Worm (Caenorhabditis elegans) whole organism, early embryonic: Measurements from ENCODE around the gene pho-8.

ENCODE experiments used
- B0310.2 ChIP-seq: sonication (generic microtip); optimal IDR thresholded peaks from 2 replicates; lab custom pipeline; 2016; ENCODE audit warnings: mild to moderate bottlenecking, missing genetic modification characterization, missing compliant biosample characterization
- F13C5.2 ChIP-seq: sonication (generic microtip); optimal IDR thresholded peaks from 2 replicates; lab custom pipeline; 2017; ENCODE audit warnings: mild to moderate bottlenecking, missing genetic modification characterization, inconsistent platforms, missing compliant biosample characterization
- aly-1 ChIP-seq: sonication (generic microtip); optimal IDR thresholded peaks from 2 replicates; lab custom pipeline; 2016; ENCODE audit warnings: missing genetic modification characterization, missing compliant biosample characterization
- ama-1 ChIP-seq: fragments of 150-350 bp; optimal IDR thresholded peaks from 2 replicates; lab custom pipeline; 2014
- ceh-13 ChIP-seq: fragments of 200-800 bp; sonication (Bioruptor generic); optimal IDR thresholded peaks from 2 replicates; lab custom pipeline; 2018; ENCODE audit warnings: mild to moderate bottlenecking, missing genetic modification characterization, missing compliant biosample characterization
- ceh-36 ChIP-seq: sonication (generic microtip); optimal IDR thresholded peaks from 2 replicates; lab custom pipeline; 2016; ENCODE audit warnings: missing genetic modification characterization, inconsistent platforms, missing compliant biosample characterization
- ets-7 ChIP-seq: sonication (generic microtip); optimal IDR thresholded peaks from 2 replicates; lab custom pipeline; 2016; ENCODE audit warnings: missing genotype, missing genetic modification characterization, missing compliant biosample characterization
- flt-1 ChIP-seq: fragments of 200-800 bp; sonication (Bioruptor generic); IDR thresholded peaks from 2 replicates; pipeline ENCODE4 v1.3.6; 2022; ENCODE audit warnings: missing genetic modification characterization, missing compliant biosample characterization
- hmbx-1 ChIP-seq: sonication (generic microtip); optimal IDR thresholded peaks from 2 replicates; lab custom pipeline; 2016; ENCODE audit warnings: mild to moderate bottlenecking, missing genetic modification characterization, missing compliant biosample characterization
- hmg-4 ChIP-seq: fragments of 200-800 bp; sonication (Bioruptor generic); optimal IDR thresholded peaks from 2 replicates; lab custom pipeline; 2018; ENCODE audit warnings: mild to moderate bottlenecking, missing genetic modification characterization, missing compliant biosample characterization
- hnd-1 ChIP-seq: sonication (generic microtip); optimal IDR thresholded peaks from 2 replicates; lab custom pipeline; 2016; ENCODE audit warnings: missing genetic modification characterization, missing compliant biosample characterization
- pes-1 ChIP-seq: fragments of 200-800 bp; sonication (Bioruptor generic); IDR thresholded peaks from 2 replicates; pipeline ENCODE4 v1.3.6; 2022; ENCODE audit warnings: missing genetic modification reagents, missing genetic modification characterization, missing compliant biosample characterization
- scrt-1 ChIP-seq: fragments of 200-800 bp; sonication (Bioruptor generic); IDR thresholded peaks from 2 replicates; pipeline ENCODE4 v1.3.6; 2022; ENCODE audit warnings: missing genetic modification characterization, missing compliant biosample characterization
- sea-1 ChIP-seq: fragments of 200-800 bp; sonication (Bioruptor generic); conservative IDR thresholded peaks from 2 replicates; pipeline ENCODE4 v1.3.6; 2022; ENCODE audit warnings: missing genetic modification characterization, missing compliant biosample characterization
- tbx-11 ChIP-seq: fragments of 200-800 bp; sonication (Bioruptor generic); IDR thresholded peaks from 2 replicates; pipeline ENCODE4 v1.3.6; 2022; ENCODE audit warnings: missing genetic modification characterization, missing compliant biosample characterization
- tbx-37 ChIP-seq: fragments of 200-800 bp; sonication (Bioruptor generic); conservative IDR thresholded peaks from 2 replicates; pipeline ENCODE4 v1.3.6; 2022; ENCODE audit warnings: missing genetic modification reagents, missing genetic modification characterization, missing compliant biosample characterization
- tra-4 ChIP-seq: sonication (generic microtip); optimal IDR thresholded peaks from 2 replicates; lab custom pipeline; 2017; ENCODE audit warnings: missing genetic modification characterization, missing compliant biosample characterization

Gene pho-8

DNA sequence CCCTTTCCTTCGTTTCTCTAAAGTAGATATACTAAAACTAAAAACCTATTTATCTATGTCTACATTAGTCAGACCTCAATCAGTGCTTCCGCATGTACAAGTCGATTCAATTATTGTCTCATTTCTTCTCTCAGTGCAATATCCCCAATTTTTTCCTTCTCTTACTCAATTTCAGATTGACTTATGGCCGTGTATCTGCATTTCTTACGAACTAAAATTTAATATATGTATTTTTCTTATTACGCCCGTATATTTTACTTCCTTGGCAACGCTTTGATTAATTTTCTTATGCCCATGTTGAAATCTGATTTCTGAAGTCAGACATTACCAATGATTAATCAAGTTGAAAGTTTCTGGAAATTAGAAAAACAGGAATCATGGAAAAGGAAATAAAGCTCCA is 21.5 kb downstream of the pho-8 start:
- TF ChIP-seq F13C5.2 (tag; lab: Kevin White, UChicago) (no peak), ets-7 (tag; lab: Kevin White, UChicago) (no peak), ama-1 (no peak), flt-1 (no peak), hmg-4 (GFP tag; lab: Kevin White, UChicago) (no peak), ceh-13 (no peak), aly-1 (tag; lab: Kevin White, UChicago) (no peak), scrt-1 (GFP tag; lab: Robert Waterston, UW) (no peak), tra-4 (no peak), sea-1 (GFP tag; lab: Robert Waterston, UW) (no peak), ceh-36 (tag; lab: Kevin White, UChicago) (no peak), pes-1 (GFP tag; lab: Robert Waterston, UW) (no peak), B0310.2 (no peak), hmbx-1 (tag; lab: Kevin White, UChicago) (no peak), hnd-1 (tag; lab: Kevin White, UChicago) (no peak), tbx-11 (GFP tag; lab: Robert Waterston, UW) (no peak), tbx-37 (GFP tag; lab: Robert Waterston, UW) (no peak)

DNA sequence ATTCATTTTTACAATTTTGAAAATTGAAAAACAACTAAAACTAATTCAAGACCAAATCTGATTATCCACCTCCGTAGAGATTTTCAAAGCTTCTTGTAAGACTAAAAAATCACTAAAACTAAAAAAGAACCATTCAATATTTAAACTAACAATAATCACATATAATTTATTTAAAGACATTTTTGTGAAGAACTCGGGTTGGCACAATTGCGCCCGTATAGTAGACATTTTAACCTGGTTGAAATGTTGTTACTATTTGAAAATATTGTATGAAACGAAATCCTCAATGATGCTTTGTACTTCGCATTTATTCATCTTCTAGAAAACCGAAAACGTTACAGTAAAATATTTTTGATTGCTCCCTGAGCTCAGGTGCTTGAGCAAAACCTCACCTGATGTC is 22.6 kb downstream of the pho-8 start:
- TF ChIP-seq ceh-13 = no peak
- no peak for TF ChIP-seq tbx-11 (GFP tag; lab: Robert Waterston, UW)
- no peak for TF ChIP-seq tra-4
- no peak for TF ChIP-seq ama-1
- TF ChIP-seq B0310.2 = no peak
- no peak for TF ChIP-seq ets-7 (tag; lab: Kevin White, UChicago)
- TF ChIP-seq hmbx-1 (tag; lab: Kevin White, UChicago) = no peak
- no peak for TF ChIP-seq sea-1 (GFP tag; lab: Robert Waterston, UW)

DNA sequence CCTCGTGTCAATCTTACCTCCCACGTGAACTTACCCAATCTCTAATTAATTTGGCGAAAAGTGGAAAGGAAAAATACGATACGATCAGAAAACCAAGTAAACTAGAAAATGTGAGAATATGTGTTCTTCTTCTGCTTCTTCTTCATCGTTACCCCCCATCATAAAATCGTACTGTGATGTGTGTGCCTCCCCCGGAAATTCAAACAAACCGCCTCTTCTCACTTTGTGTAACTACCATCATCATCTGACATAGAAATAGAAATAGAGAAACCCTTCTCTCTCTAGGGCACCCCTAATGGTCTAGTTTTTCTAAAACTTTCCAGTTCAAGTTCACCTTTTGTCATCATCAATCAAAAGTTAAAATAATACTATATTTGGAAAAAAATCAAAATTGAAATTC is 24.3 kb downstream of the pho-8 start:
- TF ChIP-seq flt-1 (no peak), tbx-11 (GFP tag; lab: Robert Waterston, UW) (no peak), B0310.2 (no peak), scrt-1 (GFP tag; lab: Robert Waterston, UW) (no peak), hmbx-1 (tag; lab: Kevin White, UChicago) (no peak), pes-1 (GFP tag; lab: Robert Waterston, UW) (no peak)

DNA sequence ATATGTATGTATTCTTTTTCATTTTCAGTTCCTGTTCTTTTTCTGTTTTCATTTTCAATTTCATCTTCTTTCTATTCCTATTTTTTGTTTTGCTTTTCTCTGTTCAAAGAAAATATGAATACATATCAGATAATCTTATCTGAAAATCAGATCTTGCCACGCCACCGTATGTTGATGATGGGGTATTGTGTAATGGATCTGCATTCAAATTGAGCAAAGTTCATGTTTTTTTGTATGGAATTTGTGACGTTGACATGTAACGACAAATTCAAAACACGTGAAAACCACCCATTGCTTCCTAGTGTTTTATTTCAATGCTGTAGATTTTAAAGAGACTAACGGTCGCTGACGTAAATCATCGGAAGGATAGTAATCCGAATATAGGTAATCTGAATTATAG is 24.9 kb downstream of the pho-8 start:
- TF ChIP-seq hnd-1 (tag; lab: Kevin White, UChicago) (no peak), tbx-37 (GFP tag; lab: Robert Waterston, UW) (no peak), pes-1 (GFP tag; lab: Robert Waterston, UW) (no peak), F13C5.2 (tag; lab: Kevin White, UChicago) (no peak), sea-1 (GFP tag; lab: Robert Waterston, UW) (no peak), ets-7 (tag; lab: Kevin White, UChicago) (no peak), flt-1 (no peak), hmbx-1 (tag; lab: Kevin White, UChicago) (no peak), B0310.2 (no peak), scrt-1 (GFP tag; lab: Robert Waterston, UW) (no peak), hmg-4 (GFP tag; lab: Kevin White, UChicago) (no peak), tra-4 (no peak), aly-1 (tag; lab: Kevin White, UChicago) (no peak)

DNA sequence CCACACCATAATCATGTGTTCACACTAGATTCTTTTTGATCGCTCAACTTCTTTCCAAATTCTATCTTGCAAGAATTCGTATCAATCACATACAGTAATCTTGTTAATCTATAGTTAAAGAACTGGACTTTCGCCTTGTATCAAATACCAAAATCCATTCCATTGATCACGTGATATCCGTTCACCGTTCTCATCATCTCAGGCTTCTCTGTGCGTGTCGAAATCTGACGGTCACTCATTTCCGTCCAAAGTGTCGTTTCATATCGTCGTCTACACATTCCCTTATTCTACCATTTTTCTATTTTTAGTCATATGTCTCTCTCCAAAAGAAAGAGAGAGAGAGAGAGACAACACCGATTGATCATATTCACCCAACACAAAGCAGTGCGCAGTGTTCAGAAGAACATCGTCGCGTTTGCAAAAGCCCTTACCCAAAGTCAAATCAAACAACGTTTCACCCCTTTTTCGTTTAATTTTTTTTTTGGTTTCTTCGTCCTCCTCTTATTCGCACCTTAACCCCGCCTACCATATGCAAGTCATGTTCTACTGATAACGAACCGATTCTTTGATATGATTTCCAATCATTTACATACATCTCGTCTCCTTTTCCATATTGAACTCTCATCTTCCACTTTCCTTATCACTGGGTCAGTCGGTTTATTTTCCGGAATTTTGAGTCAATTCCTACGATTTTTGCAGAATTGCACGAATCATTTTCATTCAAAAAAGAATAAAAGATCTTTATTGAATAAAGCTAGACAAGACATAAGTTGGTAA is 25.9 kb downstream of the pho-8 start:
- TF ChIP-seq aly-1 (tag; lab: Kevin White, UChicago) (no peak), ceh-36 (tag; lab: Kevin White, UChicago) (no peak), hnd-1 (tag; lab: Kevin White, UChicago) (no peak), pes-1 (GFP tag; lab: Robert Waterston, UW) (no peak), tbx-37 (GFP tag; lab: Robert Waterston, UW) (no peak), ama-1 (no peak), F13C5.2 (tag; lab: Kevin White, UChicago) (no peak), sea-1 (GFP tag; lab: Robert Waterston, UW) (no peak), tbx-11 (GFP tag; lab: Robert Waterston, UW) (no peak), ets-7 (tag; lab: Kevin White, UChicago) (no peak), hmg-4 (GFP tag; lab: Kevin White, UChicago) (no peak), hmbx-1 (tag; lab: Kevin White, UChicago) (no peak), ceh-13 (no peak), tra-4 (no peak), B0310.2 (no peak), flt-1 (no peak)

DNA sequence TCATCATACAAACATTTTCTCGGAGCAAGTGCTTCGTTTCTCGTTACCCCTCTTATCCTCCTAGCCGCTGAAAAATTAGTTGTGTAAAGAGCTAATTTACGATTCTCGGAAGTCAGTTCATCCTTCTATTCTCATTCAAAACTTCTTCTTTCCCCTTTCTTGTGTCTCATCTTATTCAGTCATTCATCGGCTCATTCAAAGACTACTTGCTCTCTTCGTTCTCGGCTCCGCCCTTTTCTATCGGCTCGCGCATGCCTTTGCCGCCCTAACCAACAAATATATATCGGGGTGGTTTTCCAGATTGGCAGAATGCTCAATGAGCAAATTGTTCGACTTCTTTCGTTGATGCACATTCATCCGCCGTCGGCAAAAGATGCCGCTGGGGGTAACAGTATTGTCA is 27.0 kb downstream of the pho-8 start, which contains the start of gene R13H4.5:
Gene R13H4.5 (plus strand): TSS at position 301 of the 400 bp plus-strand sequence.
- TF ChIP-seq hmg-4 (GFP tag; lab: Kevin White, UChicago) = no peak
- no peak for TF ChIP-seq F13C5.2 (tag; lab: Kevin White, UChicago)
- no peak for TF ChIP-seq scrt-1 (GFP tag; lab: Robert Waterston, UW)
- TF ChIP-seq ceh-13 = no peak
- TF ChIP-seq pes-1 (GFP tag; lab: Robert Waterston, UW) = no peak
- TF ChIP-seq sea-1 (GFP tag; lab: Robert Waterston, UW) = no peak
- no peak for TF ChIP-seq tbx-11 (GFP tag; lab: Robert Waterston, UW)
- TF ChIP-seq ama-1 = no peak
- no peak for TF ChIP-seq hmbx-1 (tag; lab: Kevin White, UChicago)
- no peak for TF ChIP-seq aly-1 (tag; lab: Kevin White, UChicago)
- no peak for TF ChIP-seq ceh-36 (tag; lab: Kevin White, UChicago)
- no peak for TF ChIP-seq tbx-37 (GFP tag; lab: Robert Waterston, UW)
- TF ChIP-seq tra-4 = no peak
- no peak for TF ChIP-seq B0310.2
- no peak for TF ChIP-seq ets-7 (tag; lab: Kevin White, UChicago)
- no peak for TF ChIP-seq hnd-1 (tag; lab: Kevin White, UChicago)
- TF ChIP-seq flt-1 = no peak
